Worm (Caenorhabditis elegans) whole organism, late embryonic: ENCODE data around the gene fbxa-76.

Source experiments
- Y22D7AL.16 ChIP-seq: sonication (generic microtip); optimal IDR thresholded peaks from 2 replicates; lab custom pipeline; 2016; ENCODE audit warnings: missing genetic modification characterization, missing compliant biosample characterization
- ceh-2 ChIP-seq: sonication (generic microtip); optimal IDR thresholded peaks from 2 replicates; lab custom pipeline; 2016; ENCODE audit warnings: missing genotype, missing genetic modification characterization, missing compliant biosample characterization
- dve-1 ChIP-seq: sonication (generic microtip); optimal IDR thresholded peaks from 2 replicates; lab custom pipeline; 2017; ENCODE audit warnings: antibody characterized with exemption, mild to moderate bottlenecking, missing genetic modification characterization, missing compliant biosample characterization
- fkh-6 ChIP-seq: sonication (generic microtip); optimal IDR thresholded peaks from 2 replicates; lab custom pipeline; 2016; ENCODE audit warnings: missing genetic modification characterization, missing compliant biosample characterization
- hlh-6 ChIP-seq: sonication (generic microtip); optimal IDR thresholded peaks from 2 replicates; lab custom pipeline; 2016; ENCODE audit warnings: missing genotype, missing genetic modification characterization, missing compliant biosample characterization
- sox-4 ChIP-seq: sonication (generic microtip); optimal IDR thresholded peaks from 2 replicates; lab custom pipeline; 2017; ENCODE audit warnings: mild to moderate bottlenecking, missing genetic modification characterization, inconsistent platforms, missing compliant biosample characterization

DNA sequence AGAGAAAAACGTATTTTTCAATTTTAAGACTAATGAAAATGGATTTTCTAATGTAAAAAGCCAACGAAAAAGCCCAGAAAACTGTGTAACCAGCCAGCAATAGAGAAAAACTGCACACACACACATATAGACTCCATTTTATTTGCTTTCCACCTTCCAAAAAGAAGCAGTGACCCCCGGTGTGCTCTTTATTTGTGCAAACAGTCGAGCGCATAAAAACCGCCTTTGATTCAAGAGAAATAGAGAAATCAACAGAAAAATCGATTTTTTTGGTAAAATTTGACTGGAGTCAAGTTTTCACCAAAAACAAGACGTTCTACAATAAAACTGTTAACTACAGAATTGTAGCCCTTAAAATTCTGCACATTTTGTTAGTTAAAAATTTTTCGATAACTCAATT, 20.4 kb downstream of the fbxa-76 start:
- TF ChIP-seq ceh-2 (no peak), fkh-6 (tag; lab: Kevin White, UChicago) (no peak), hlh-6 (tag; lab: Kevin White, UChicago) (no peak), sox-4 (tag; lab: Kevin White, UChicago) (no peak), Y22D7AL.16 (no peak), dve-1 (tag; lab: Kevin White, UChicago) (no peak)
